Worm (Caenorhabditis elegans): ENCODE results near the gene xbx-1.

DNA sequence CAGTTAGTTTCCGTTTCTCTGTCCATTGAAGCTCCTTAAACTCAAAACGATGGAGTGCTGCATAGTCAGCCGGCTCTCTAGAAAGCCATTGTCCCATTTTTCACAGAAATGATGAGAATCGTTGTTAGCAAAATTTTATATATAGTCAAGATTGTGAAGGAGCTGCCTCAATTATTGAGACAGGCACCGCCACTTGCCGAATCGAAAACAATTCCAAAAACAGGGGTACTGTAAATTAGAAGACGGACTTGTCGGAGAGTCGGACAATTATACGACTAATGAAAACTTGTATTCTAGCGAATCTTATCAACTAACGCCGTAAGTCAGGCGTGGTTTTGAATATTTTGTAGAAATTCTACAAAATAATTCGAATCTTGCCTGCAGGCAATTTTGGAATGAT lies 40.2 kb downstream of the xbx-1 start, which contains the start of gene F14H8.2:
- TF ChIP-seq unc-62 (GFP tag; optimal IDR thresholded peaks at IDR 0.05) (no peak), blmp-1 (tag; optimal IDR thresholded peaks at IDR 0.05) (no peak), nhr-76 (tag; optimal IDR thresholded peaks at IDR 0.05) (no peak)
